Fruit fly (Drosophila melanogaster) whole organism, embryonic: ENCODE data around the gene CG5262.
A peak's percentile ranks its signal among the peaks of the same experiment; 100 is the strongest.

Experiments
- Awh ChIP-seq: fragments of 200-800 bp; sonication (Bioruptor generic); IDR thresholded peaks from 2 replicates; pipeline ENCODE4, ENCODE4 v1.3.6; 2022; ENCODE audit warnings: missing biosample characterization, missing genetic modification characterization
- Bteb2 ChIP-seq: fragments of 200-800 bp; sonication (Bioruptor generic); optimal IDR thresholded peaks from 2 replicates; lab custom pipeline; 2016; ENCODE audit warnings: missing biosample characterization, missing genetic modification characterization
- CG10321 ChIP-seq: fragments of 200-800 bp; sonication (Bioruptor generic); IDR thresholded peaks from 2 replicates; pipeline ENCODE4 v1.3.6; 2022; ENCODE audit warnings: missing biosample characterization, missing genetic modification characterization
- CG13296 ChIP-seq: fragments of 200-800 bp; sonication (Bioruptor generic); optimal IDR thresholded peaks from 3 replicates; lab custom pipeline; 2018; ENCODE audit warnings: missing biosample characterization, mild to moderate bottlenecking, missing genetic modification characterization
- CG13624 ChIP-seq: fragments of 200-800 bp; sonication (Bioruptor generic); optimal IDR thresholded peaks from 2 replicates; lab custom pipeline; 2016; ENCODE audit warnings: missing biosample characterization, missing genetic modification characterization
- CG2202 ChIP-seq: fragments of 200-800 bp; sonication (Bioruptor generic); optimal IDR thresholded peaks from 2 replicates; lab custom pipeline; 2018; ENCODE audit warnings: missing biosample characterization, mild to moderate bottlenecking, missing genetic modification characterization
- CG2875 ChIP-seq: fragments of 200-800 bp; sonication (Bioruptor generic); optimal IDR thresholded peaks from 2 replicates; lab custom pipeline; 2017; ENCODE audit warnings: missing biosample characterization, mild to moderate bottlenecking, missing genetic modification characterization, missing genetic modification reagents
- CG33213 ChIP-seq: fragments of 200-800 bp; sonication (Bioruptor generic); optimal IDR thresholded peaks from 3 replicates; lab custom pipeline; 2016; ENCODE audit warnings: missing biosample characterization, missing genetic modification characterization
- CG34376 ChIP-seq: fragments of 200-800 bp; sonication (Bioruptor generic); optimal IDR thresholded peaks from 2 replicates; lab custom pipeline; 2018; ENCODE audit warnings: missing biosample characterization, mild to moderate bottlenecking, missing genetic modification characterization
- CG4854 ChIP-seq: fragments of 200-800 bp; sonication (Bioruptor generic); optimal IDR thresholded peaks from 2 replicates; lab custom pipeline; 2016; ENCODE audit warnings: missing biosample characterization, missing genetic modification characterization, inconsistent platforms
- CG6175 ChIP-seq: fragments of 200-800 bp; sonication (Bioruptor generic); IDR thresholded peaks from 3 replicates; pipeline ENCODE4 v1.3.6; 2022; ENCODE audit warnings: missing biosample characterization, missing genetic modification characterization
- CG6791 ChIP-seq: fragments of 200-800 bp; sonication (Bioruptor generic); IDR thresholded peaks from 3 replicates; pipeline ENCODE4 v1.3.6; 2022; ENCODE audit warnings: missing biosample characterization, missing genetic modification characterization; ENCODE audit not compliant: partially characterized antibody
- CG6854 ChIP-seq: fragments of 200-800 bp; sonication (Bioruptor generic); optimal IDR thresholded peaks from 3 replicates; lab custom pipeline; 2017; ENCODE audit warnings: missing biosample characterization, mild to moderate bottlenecking, missing genetic modification characterization
- CG7745 ChIP-seq: fragments of 200-800 bp; sonication (Bioruptor generic); optimal IDR thresholded peaks from 2 replicates; lab custom pipeline; 2018; ENCODE audit warnings: missing biosample characterization, mild to moderate bottlenecking, missing genetic modification characterization, moderate library complexity
- CG7786 ChIP-seq: fragments of 200-800 bp; sonication (Bioruptor generic); optimal IDR thresholded peaks from 2 replicates; lab custom pipeline; 2016; ENCODE audit warnings: missing biosample characterization, missing genetic modification characterization
- CG8290 ChIP-seq, 3 experiments: fragments of 200-800 bp; sonication (Bioruptor generic); optimal IDR thresholded peaks; 2 replicates each; lab custom pipeline; 2016 to 2019; ENCODE audit warnings: missing biosample characterization in 3 of 3, missing genetic modification characterization in 3 of 3, mild to moderate bottlenecking in 2 of 3, moderate library complexity in 1 of 3
- CG8944 ChIP-seq: fragments of 200-800 bp; sonication (Bioruptor generic); optimal IDR thresholded peaks from 3 replicates; lab custom pipeline; 2016; ENCODE audit warnings: missing biosample characterization, missing genetic modification characterization
- Fer3 ChIP-seq: fragments of 200-800 bp; sonication (Bioruptor generic); optimal IDR thresholded peaks from 2 replicates; lab custom pipeline; 2018; ENCODE audit warnings: missing biosample characterization, mild to moderate bottlenecking, missing genetic modification characterization, moderate library complexity
- GATAe ChIP-seq: fragments of 200-800 bp; sonication (Bioruptor generic); conservative IDR thresholded peaks from 2 replicates; pipeline ENCODE4 v1.3.6; 2022; ENCODE audit warnings: missing biosample characterization, missing genetic modification characterization
- HLH54F ChIP-seq: fragments of 200-800 bp; sonication (Bioruptor generic); optimal IDR thresholded peaks from 3 replicates; lab custom pipeline; 2016; ENCODE audit warnings: missing biosample characterization, missing genetic modification characterization
- Kr ChIP-seq: fragments of 200-800 bp; sonication (Bioruptor generic); optimal IDR thresholded peaks from 2 replicates; lab custom pipeline; 2017; ENCODE audit warnings: missing biosample characterization, mild to moderate bottlenecking, missing genetic modification characterization
- MTF-1 ChIP-seq: fragments of 200-800 bp; sonication (Bioruptor generic); optimal IDR thresholded peaks from 2 replicates; lab custom pipeline; 2018; ENCODE audit warnings: missing biosample characterization, mild to moderate bottlenecking, missing genetic modification characterization, borderline replicate concordance
- NC2α ChIP-seq: fragments of 200-800 bp; sonication (Bioruptor generic); optimal IDR thresholded peaks from 2 replicates; lab custom pipeline; 2016; ENCODE audit warnings: missing biosample characterization, missing genetic modification characterization
- NK7.1 ChIP-seq: fragments of 200-800 bp; sonication (Bioruptor generic); optimal IDR thresholded peaks from 3 replicates; lab custom pipeline; 2016; ENCODE audit warnings: missing biosample characterization, missing genetic modification characterization
- Ptx1 ChIP-seq: fragments of 200-800 bp; sonication (Bioruptor generic); IDR thresholded peaks from 2 replicates; pipeline ENCODE4 v1.3.6; 2022; ENCODE audit warnings: missing biosample characterization, missing genetic modification characterization
- Scr ChIP-seq: fragments of 200-800 bp; sonication (Bioruptor generic); IDR thresholded peaks from 2 replicates; pipeline ENCODE4 v1.3.6; 2022; ENCODE audit warnings: missing biosample characterization, missing genetic modification characterization; ENCODE audit not compliant: partially characterized antibody
- Sry-β ChIP-seq: fragments of 200-800 bp; sonication (Bioruptor generic); optimal IDR thresholded peaks from 2 replicates; lab custom pipeline; 2018; ENCODE audit warnings: missing biosample characterization, mild to moderate bottlenecking, missing genetic modification characterization, moderate library complexity
- Vsx1 ChIP-seq: fragments of 200-800 bp; sonication (Bioruptor generic); optimal IDR thresholded peaks from 2 replicates; lab custom pipeline; 2017; ENCODE audit warnings: missing biosample characterization, mild to moderate bottlenecking, missing genetic modification characterization, missing genetic modification reagents
- Xrp1 ChIP-seq: fragments of 200-800 bp; sonication (Bioruptor generic); IDR thresholded peaks from 2 replicates; pipeline ENCODE4 v1.3.6; 2022; ENCODE audit warnings: missing biosample characterization, missing genetic modification characterization
- ac ChIP-seq: fragments of 200-800 bp; sonication (Bioruptor generic); optimal IDR thresholded peaks from 3 replicates; lab custom pipeline; 2017; ENCODE audit warnings: missing biosample characterization, mild to moderate bottlenecking, missing genetic modification characterization
- crc ChIP-seq: fragments of 200-800 bp; sonication (Bioruptor generic); optimal IDR thresholded peaks from 2 replicates; lab custom pipeline; 2016; ENCODE audit warnings: missing biosample characterization, missing genetic modification characterization
- dmrt99B ChIP-seq: fragments of 200-800 bp; sonication (Bioruptor generic); optimal IDR thresholded peaks from 2 replicates; lab custom pipeline; 2018; ENCODE audit warnings: missing biosample characterization, mild to moderate bottlenecking, missing genetic modification characterization, moderate library complexity
- dysf ChIP-seq: fragments of 200-800 bp; sonication (Bioruptor generic); IDR thresholded peaks from 3 replicates; pipeline ENCODE4 v1.3.6; 2022; ENCODE audit warnings: missing biosample characterization, missing genetic modification characterization
- en ChIP-seq: fragments of 200-800 bp; sonication (Bioruptor generic); optimal IDR thresholded peaks from 2 replicates; lab custom pipeline; 2016; ENCODE audit warnings: missing biosample characterization, missing genetic modification characterization
- fd3F ChIP-seq: fragments of 200-800 bp; sonication (Bioruptor generic); optimal IDR thresholded peaks from 2 replicates; lab custom pipeline; 2018; ENCODE audit warnings: missing biosample characterization, mild to moderate bottlenecking, missing genetic modification characterization, moderate library complexity
- ftz-f1 ChIP-seq: fragments of 200-800 bp; sonication (Bioruptor generic); optimal IDR thresholded peaks from 2 replicates; lab custom pipeline; 2016; ENCODE audit warnings: missing biosample characterization, missing genetic modification characterization
- hkb ChIP-seq, 2 experiments: fragments of 200-800 bp in 1 of 2; fragments of >200 bp in 1 of 2; sonication (Bioruptor generic) in 1 of 2; IDR thresholded peaks in 1 of 2; optimal IDR thresholded peaks in 1 of 2; 2 replicates each; pipeline versions ENCODE4 v1.3.6 to Lab custom; 2017 to 2022; ENCODE audit warnings: missing biosample characterization in 1 of 2, missing genetic modification characterization in 1 of 2
- nerfin-2 ChIP-seq: fragments of 200-800 bp; sonication (Bioruptor generic); IDR thresholded peaks from 2 replicates; pipeline ENCODE4 v1.3.6; 2022; ENCODE audit warnings: missing biosample characterization, missing genetic modification characterization; ENCODE audit not compliant: partially characterized antibody
- peb ChIP-seq: fragments of 200-800 bp; sonication (Bioruptor generic); IDR thresholded peaks from 2 replicates; pipeline ENCODE4 v1.3.6; 2022; ENCODE audit warnings: missing biosample characterization, missing genetic modification characterization
- phol ChIP-seq: fragments of 200-800 bp; sonication (Bioruptor generic); optimal IDR thresholded peaks from 3 replicates; lab custom pipeline; 2018; ENCODE audit warnings: missing biosample characterization, mild to moderate bottlenecking, missing genetic modification characterization, moderate library complexity
- pita ChIP-seq: fragments of 200-800 bp; sonication (Bioruptor generic); optimal IDR thresholded peaks from 2 replicates; lab custom pipeline; 2017; ENCODE audit warnings: missing biosample characterization, mild to moderate bottlenecking, missing genetic modification characterization
- repo ChIP-seq: fragments of 200-800 bp; sonication (Bioruptor generic); optimal IDR thresholded peaks from 2 replicates; lab custom pipeline; 2016; ENCODE audit warnings: missing biosample characterization, missing genetic modification characterization
- rib ChIP-seq: fragments of 200-800 bp; sonication (Bioruptor generic); IDR thresholded peaks from 2 replicates; pipeline ENCODE4 v1.3.6; 2022; ENCODE audit warnings: missing biosample characterization, missing genetic modification characterization
- row ChIP-seq: fragments of 200-800 bp; sonication (Bioruptor generic); IDR thresholded peaks from 3 replicates; pipeline ENCODE4 v1.3.6; 2022; ENCODE audit warnings: missing biosample characterization, missing genetic modification characterization
- sd ChIP-seq: fragments of 200-800 bp; sonication (Bioruptor generic); optimal IDR thresholded peaks from 3 replicates; lab custom pipeline; 2018; ENCODE audit warnings: missing biosample characterization, mild to moderate bottlenecking, missing genetic modification characterization, moderate library complexity
- stwl ChIP-seq: fragments of 200-800 bp; sonication (Bioruptor generic); optimal IDR thresholded peaks from 3 replicates; lab custom pipeline; 2018; ENCODE audit warnings: missing biosample characterization, mild to moderate bottlenecking, missing genetic modification characterization, moderate library complexity
- zfh2 ChIP-seq: fragments of 200-800 bp; sonication (Bioruptor generic); optimal IDR thresholded peaks from 2 replicates; lab custom pipeline; 2016; ENCODE audit warnings: missing biosample characterization, missing genetic modification characterization

The CG5262 gene

dm6 chr3L:20471499-20472313 is 41.4 kb upstream of the CG5262 start (continued):
- peak; percentile 23 for TF ChIP-seq repo
- peak; percentile 0 for TF ChIP-seq CG13624 (GFP tag; lab: Kevin White, UChicago)
- peak; percentile 59 for TF ChIP-seq CG8290 (GFP tag; optimal IDR thresholded peaks at IDR 0.05; lab: Kevin White, UChicago)
- peak in 1 of 2 experiments; percentile 87 for TF ChIP-seq CG8290 (tag; optimal IDR thresholded peaks at IDR 0.05; lab: Kevin White, UChicago)
- TF ChIP-seq CG34376 (GFP tag; lab: Kevin White, UChicago) = peak; percentile 22
- TF ChIP-seq zfh2 (GFP tag; lab: Kevin White, UChicago) = no peak
- TF ChIP-seq Xrp1 (GFP tag; lab: Robert Waterston, UW) = peak; percentile 57
- peak; percentile 41 for TF ChIP-seq CG8944 (GFP tag; lab: Kevin White, UChicago)
- TF ChIP-seq pita (GFP tag; lab: Kevin White, UChicago) = no peak
- 0 out of 2 replicates have a peak, but pooled peaks have one; percentile 14 for TF ChIP-seq CG10321 (GFP tag; lab: Robert Waterston, UW)
- no peak for TF ChIP-seq CG6791 (GFP tag; lab: Robert Waterston, UW)
- peak; percentile 34 for TF ChIP-seq HLH54F (GFP tag; lab: Kevin White, UChicago)
- no peak for TF ChIP-seq stwl (tag; lab: Kevin White, UChicago)
- TF ChIP-seq Scr (GFP tag; lab: Robert Waterston, UW) = no peak
- TF ChIP-seq CG4854 (GFP tag; lab: Kevin White, UChicago) = peak; percentile 48
- TF ChIP-seq CG6854 = peak; percentile 55
- TF ChIP-seq Fer3 (tag; lab: Kevin White, UChicago) = peak; percentile 16
- TF ChIP-seq NK7.1 = peak; percentile 23
- peak; percentile 67 for TF ChIP-seq CG33213
- peak; percentile 57 for TF ChIP-seq CG13296 (GFP tag; lab: Kevin White, UChicago)
- no peak for TF ChIP-seq fd3F (GFP tag; lab: Kevin White, UChicago)
- TF ChIP-seq Sry-β (GFP tag; lab: Kevin White, UChicago) = no peak
- TF ChIP-seq CG7745 = peak; percentile 20
- no peak for TF ChIP-seq peb (GFP tag; lab: Robert Waterston, UW)
- no peak; the same call in 1 of the 2 replicates for TF ChIP-seq rib (GFP tag; lab: Robert Waterston, UW)
- TF ChIP-seq CG6175 (GFP tag; lab: Robert Waterston, UW) = no peak
- TF ChIP-seq row (GFP tag; lab: Robert Waterston, UW) = no peak; the same call in 1 of the 3 replicates
- TF ChIP-seq NC2α = peak; percentile 60
- TF ChIP-seq Kr = peak; percentile 83
- peak; percentile 31 for TF ChIP-seq en (GFP tag; lab: Kevin White, UChicago)
- TF ChIP-seq ac (GFP tag; lab: Kevin White, UChicago) = peak; percentile 79
- TF ChIP-seq Ptx1 = peak; percentile 35; the same call in 1 of the 2 replicates
- TF ChIP-seq nerfin-2 = no peak
- TF ChIP-seq ftz-f1 = peak; percentile 64
- no peak for TF ChIP-seq hkb (optimal IDR thresholded peaks at IDR 0.05; lab: Kevin White, UChicago)
- TF ChIP-seq hkb (GFP tag; IDR thresholded peaks at IDR 0.05; lab: Robert Waterston, UW) = no peak
- peak; percentile 48 for TF ChIP-seq MTF-1 (GFP tag; lab: Kevin White, UChicago)
- TF ChIP-seq Vsx1 = peak; percentile 38
- no peak for TF ChIP-seq GATAe (GFP tag; lab: Robert Waterston, UW)
- peak; percentile 79 for TF ChIP-seq CG2875
- TF ChIP-seq sd (tag; lab: Kevin White, UChicago) = no peak
- no peak for TF ChIP-seq dmrt99B
- TF ChIP-seq phol (tag; lab: Kevin White, UChicago) = peak; percentile 31
- peak; percentile 13 for TF ChIP-seq Bteb2 (GFP tag; lab: Kevin White, UChicago)
- TF ChIP-seq CG2202 (tag; lab: Kevin White, UChicago) = peak; percentile 80
- TF ChIP-seq CG7786 = peak; percentile 32
- TF ChIP-seq Awh (GFP tag; lab: Robert Waterston, UW) = peak; percentile 52; the same call in 1 of the 2 replicates
- TF ChIP-seq dysf (GFP tag; lab: Robert Waterston, UW) = no peak
- TF ChIP-seq crc (GFP tag; lab: Kevin White, UChicago) = peak; percentile 0
